Worm (Caenorhabditis elegans): ENCODE results near the gene Y15E3A.5.

- TF ChIP-seq nhr-25 (tag; optimal IDR thresholded peaks at IDR 0.05) (no peak), lin-39 (tag; optimal IDR thresholded peaks at IDR 0.05) (no peak), elt-3 (tag; optimal IDR thresholded peaks at IDR 0.05) (no peak), unc-39 (tag; optimal IDR thresholded peaks at IDR 0.05) (no peak), snpc-4 (tag; optimal IDR thresholded peaks at IDR 0.05) (no peak), ztf-4 (tag; optimal IDR thresholded peaks at IDR 0.05) (peak; percentile 34), lsy-2 (tag; optimal IDR thresholded peaks at IDR 0.05) (peak in 1 of 2 experiments; percentile 61), ama-1 (optimal IDR thresholded peaks at IDR 0.05) (no peak), egl-27 (tag; optimal IDR thresholded peaks at IDR 0.05) (no peak), sma-9 (GFP tag; optimal IDR thresholded peaks at IDR 0.05) (peak; percentile 41), sma-9 (tag; optimal IDR thresholded peaks at IDR 0.05) (no peak)
Measured at ce11 chrX:15355603-15356002, 15.2 kb downstream of the Y15E3A.5 start.
